Worm (Caenorhabditis elegans): Measurements from ENCODE around the gene nhr-71.

nhr-71 gene

DNA sequence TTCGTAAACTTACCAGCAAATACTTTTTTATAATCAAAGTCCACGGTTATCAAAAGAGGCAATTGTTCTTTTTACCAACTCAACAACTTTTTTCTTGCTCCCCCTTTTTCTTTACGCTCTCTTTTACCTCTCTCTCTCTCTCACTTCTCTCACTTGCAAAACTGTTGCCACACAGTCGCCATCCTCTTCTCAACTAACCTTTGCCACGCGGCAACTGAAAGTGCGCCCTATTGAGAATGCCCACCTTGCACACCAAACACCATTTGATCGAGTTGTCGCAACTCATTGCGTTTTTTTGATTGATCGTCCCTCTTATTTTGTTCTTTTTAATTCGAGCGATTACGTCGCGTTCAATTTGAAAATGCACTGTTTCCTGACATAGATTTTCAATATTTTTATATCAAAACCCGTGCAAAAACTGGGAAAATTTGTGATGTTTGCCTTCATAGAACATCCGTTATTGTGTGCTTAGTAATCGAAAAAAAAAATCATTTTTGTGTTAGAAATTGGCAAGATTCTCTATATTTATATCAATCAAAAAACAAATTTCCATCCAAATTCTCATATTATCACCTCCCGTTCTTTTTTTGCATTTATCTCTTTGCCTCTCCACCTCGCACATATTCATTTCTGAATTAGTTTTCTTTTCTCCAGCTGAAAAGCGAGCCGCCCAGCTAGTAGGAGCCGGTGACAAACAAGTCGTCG is at the start of gene nhr-71:
Gene nhr-71, plus strand, starts transcription at position 655 of the 705 bp plus-strand sequence.
- TF ChIP-seq D2030.7 (GFP tag; IDR thresholded peaks at IDR 0.05) (no peak), rec-8 (tag; optimal IDR thresholded peaks at IDR 0.05) (no peak), F57A8.1 (GFP tag; optimal IDR thresholded peaks at IDR 0.05) (no peak), dox-1 (GFP tag; IDR thresholded peaks at IDR 0.05) (0 out of 2 replicates have a peak, but pooled peaks have one; percentile 33), ceh-58 (GFP tag; IDR thresholded peaks at IDR 0.05) (0 out of 2 replicates have a peak, but pooled peaks have one; percentile 32), F52B5.7 (tag; optimal IDR thresholded peaks at IDR 0.05) (no peak), nhr-80 (tag; optimal IDR thresholded peaks at IDR 0.05) (peak; percentile 2), lir-1 (GFP tag; conservative IDR thresholded peaks at IDR 0.05) (no peak), T26A5.8 (tag; optimal IDR thresholded peaks at IDR 0.05) (no peak), let-607 (tag; optimal IDR thresholded peaks at IDR 0.05) (peak in 1 of 2 experiments; percentile 10), rpc-1 (optimal IDR thresholded peaks at IDR 0.05) (no peak), rpc-1 (tag; optimal IDR thresholded peaks at IDR 0.05) (no peak), lin-35 (GFP tag; optimal IDR thresholded peaks at IDR 0.05) (no peak), nhr-90 (tag; optimal IDR thresholded peaks at IDR 0.05) (no peak)

DNA sequence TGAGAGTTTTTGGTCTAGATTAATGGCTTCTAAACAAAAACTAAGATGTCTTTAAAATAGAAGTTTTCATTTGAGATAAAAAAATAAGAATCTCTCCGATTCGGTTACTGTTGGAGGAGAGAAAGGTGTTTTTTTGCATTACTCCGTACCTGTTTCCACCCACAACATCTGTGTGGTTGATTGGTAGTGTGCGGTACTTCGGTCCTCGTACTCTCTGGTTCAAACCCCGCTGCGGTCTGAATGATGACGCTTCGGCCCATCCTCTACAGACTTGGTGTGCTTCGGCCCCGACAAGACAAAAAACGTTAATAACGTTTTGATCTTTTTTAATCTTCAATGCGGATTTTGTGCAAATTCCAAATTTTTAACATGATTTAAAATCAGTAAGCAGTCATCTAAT is 49.6 kb upstream of the nhr-71 start:
- TF ChIP-seq rpc-1 (optimal IDR thresholded peaks at IDR 0.05) (peak; percentile 54), rpc-1 (tag; optimal IDR thresholded peaks at IDR 0.05) (peak; percentile 80), let-607 (tag; optimal IDR thresholded peaks at IDR 0.05) (no peak), F49E8.2 (tag; optimal IDR thresholded peaks at IDR 0.05; ENCODE audit: insufficient read depth) (no peak), rcor-1 (GFP tag; IDR thresholded peaks at IDR 0.05) (no peak), zim-3 (tag; optimal IDR thresholded peaks at IDR 0.05) (no peak), aptf-3 (GFP tag; IDR thresholded peaks at IDR 0.05) (no peak), dox-1 (GFP tag; IDR thresholded peaks at IDR 0.05) (no peak), hmg-1.2 (GFP tag; IDR thresholded peaks at IDR 0.05) (no peak), ztf-22 (GFP tag; optimal IDR thresholded peaks at IDR 0.05) (no peak), egl-18 (GFP tag; IDR thresholded peaks at IDR 0.05) (no peak), F33H1.4 (GFP tag; IDR thresholded peaks at IDR 0.05) (no peak), B0261.1 (tag; optimal IDR thresholded peaks at IDR 0.05) (peak; percentile 53), cebp-1 (GFP tag; IDR thresholded peaks at IDR 0.05) (no peak), cebp-1 (tag; optimal IDR thresholded peaks at IDR 0.05) (no peak), lin-40 (tag; optimal IDR thresholded peaks at IDR 0.05) (no peak), hlh-26 (GFP tag; conservative IDR thresholded peaks at IDR 0.05) (no peak), egrh-3 (GFP tag; IDR thresholded peaks at IDR 0.05) (no peak), Y56A3A.18 (GFP tag; IDR thresholded peaks at IDR 0.05) (no peak), akir-1 (GFP tag; optimal IDR thresholded peaks at IDR 0.05) (no peak), repo-1 (tag; optimal IDR thresholded peaks at IDR 0.05) (no peak), ztf-26 (tag; optimal IDR thresholded peaks at IDR 0.05) (no peak), tbx-9 (tag; optimal IDR thresholded peaks at IDR 0.05; ENCODE audit: borderline replicate concordance) (no peak), somi-1 (GFP tag; optimal IDR thresholded peaks at IDR 0.05) (no peak), T07F8.4 (tag; optimal IDR thresholded peaks at IDR 0.05) (no peak), aptf-2 (GFP tag; conservative IDR thresholded peaks at IDR 0.05) (no peak), tbp1 (GFP tag; optimal IDR thresholded peaks at IDR 0.05) (peak; percentile 72), gei-17 (GFP tag; optimal IDR thresholded peaks at IDR 0.05) (no peak), snpc-4 (GFP tag; optimal IDR thresholded peaks at IDR 0.05) (no peak), snpc-4 (tag; optimal IDR thresholded peaks at IDR 0.05) (peak in 1 of 4 experiments; percentile 39), B0035.1 (tag; optimal IDR thresholded peaks at IDR 0.05) (no peak), Y67H2A.10 (GFP tag; conservative IDR thresholded peaks at IDR 0.05) (no peak), K12H6.12 (tag; optimal IDR thresholded peaks at IDR 0.05) (no peak), ceh-91 (GFP tag; IDR thresholded peaks at IDR 0.05) (no peak), pbrm-1 (GFP tag; IDR thresholded peaks at IDR 0.05) (no peak), egl-44 (GFP tag; IDR thresholded peaks at IDR 0.05) (no peak), ztf-3 (GFP tag; optimal IDR thresholded peaks at IDR 0.05) (no peak)

All from whole organism, young adult.